Fruit fly (Drosophila melanogaster) whole organism, embryonic: Measurements from ENCODE around the gene mbc.

ENCODE experiments used
- Asciz ChIP-seq: fragments of 200-800 bp; sonication (Bioruptor generic); optimal IDR thresholded peaks from 2 replicates; lab custom pipeline; 2017; ENCODE audit warnings: missing biosample characterization, mild to moderate bottlenecking, missing genetic modification characterization, missing genetic modification reagents
- Atf3 ChIP-seq: fragments of 200-800 bp; sonication (Bioruptor generic); optimal IDR thresholded peaks from 3 replicates; lab custom pipeline; 2016; ENCODE audit warnings: missing biosample characterization, missing genetic modification characterization
- Bteb2 ChIP-seq: fragments of 200-800 bp; sonication (Bioruptor generic); optimal IDR thresholded peaks from 2 replicates; lab custom pipeline; 2016; ENCODE audit warnings: missing biosample characterization, missing genetic modification characterization
- CG11398 ChIP-seq: fragments of 200-800 bp; sonication (Bioruptor generic); optimal IDR thresholded peaks from 2 replicates; lab custom pipeline; 2016; ENCODE audit warnings: missing biosample characterization, missing genetic modification characterization
- CG11560 ChIP-seq: fragments of 200-800 bp; sonication (Bioruptor generic); IDR thresholded peaks from 3 replicates; pipeline ENCODE4 v1.3.6; 2022; ENCODE audit warnings: missing biosample characterization, missing genetic modification characterization
- CG14050 ChIP-seq: fragments of 200-800 bp; sonication (Bioruptor generic); IDR thresholded peaks from 3 replicates; pipeline ENCODE4 v1.3.6; 2022; ENCODE audit warnings: missing biosample characterization, missing genetic modification characterization
- CG14667 ChIP-seq: fragments of 200-800 bp; sonication (Bioruptor generic); IDR thresholded peaks from 2 replicates; pipeline ENCODE4 v1.3.6; 2022; ENCODE audit warnings: missing biosample characterization, missing genetic modification characterization
- CG18599 ChIP-seq: fragments of 200-800 bp; sonication (Bioruptor generic); optimal IDR thresholded peaks from 3 replicates; lab custom pipeline; 2017; ENCODE audit warnings: missing biosample characterization, missing genetic modification characterization, mild to moderate bottlenecking, moderate library complexity, missing genetic modification reagents
- CG18764 ChIP-seq: fragments of 200-800 bp; sonication (Bioruptor generic); optimal IDR thresholded peaks from 3 replicates; lab custom pipeline; 2016; ENCODE audit warnings: missing biosample characterization, missing genetic modification characterization
- CG2116 ChIP-seq: fragments of 200-800 bp; sonication (Bioruptor generic); optimal IDR thresholded peaks from 3 replicates; lab custom pipeline; 2018; ENCODE audit warnings: missing biosample characterization, mild to moderate bottlenecking, missing genetic modification characterization
- CG2120 ChIP-seq: fragments of 200-800 bp; sonication (Bioruptor generic); optimal IDR thresholded peaks from 3 replicates; lab custom pipeline; 2016; ENCODE audit warnings: missing biosample characterization, missing genetic modification characterization
- CG2875 ChIP-seq: fragments of 200-800 bp; sonication (Bioruptor generic); optimal IDR thresholded peaks from 2 replicates; lab custom pipeline; 2017; ENCODE audit warnings: missing biosample characterization, mild to moderate bottlenecking, missing genetic modification characterization, missing genetic modification reagents
- CG32532 ChIP-seq: fragments of 200-800 bp; sonication (Bioruptor generic); IDR thresholded peaks from 2 replicates; pipeline ENCODE4 v1.3.6; 2022; ENCODE audit warnings: missing biosample characterization, missing genetic modification characterization
- CG34376 ChIP-seq: fragments of 200-800 bp; sonication (Bioruptor generic); optimal IDR thresholded peaks from 2 replicates; lab custom pipeline; 2018; ENCODE audit warnings: missing biosample characterization, mild to moderate bottlenecking, missing genetic modification characterization
- CG3838 ChIP-seq: fragments of 200-800 bp; sonication (Bioruptor generic); optimal IDR thresholded peaks from 3 replicates; lab custom pipeline; 2016; ENCODE audit warnings: missing biosample characterization, missing genetic modification characterization
- CG4328 ChIP-seq: fragments of 200-800 bp; sonication (Bioruptor generic); optimal IDR thresholded peaks from 3 replicates; lab custom pipeline; 2017; ENCODE audit warnings: missing biosample characterization, missing genetic modification reagents, missing genetic modification characterization
- CG5245 ChIP-seq: fragments of 200-800 bp; sonication (Bioruptor generic); optimal IDR thresholded peaks from 3 replicates; lab custom pipeline; 2016; ENCODE audit warnings: missing biosample characterization, missing genetic modification characterization
- CG6175 ChIP-seq: fragments of 200-800 bp; sonication (Bioruptor generic); IDR thresholded peaks from 3 replicates; pipeline ENCODE4 v1.3.6; 2022; ENCODE audit warnings: missing biosample characterization, missing genetic modification characterization
- CG6254 ChIP-seq: fragments of 200-800 bp; sonication (Bioruptor generic); optimal IDR thresholded peaks from 3 replicates; lab custom pipeline; 2017; ENCODE audit warnings: mild to moderate bottlenecking, missing biosample characterization, missing genetic modification reagents, missing genetic modification characterization
- CG7839 ChIP-seq: fragments of 200-800 bp; sonication (Bioruptor generic); optimal IDR thresholded peaks from 3 replicates; lab custom pipeline; 2018; ENCODE audit warnings: missing biosample characterization, mild to moderate bottlenecking, missing genetic modification characterization, moderate library complexity
- CG9727 ChIP-seq: fragments of 200-800 bp; sonication (Bioruptor generic); optimal IDR thresholded peaks from 3 replicates; lab custom pipeline; 2017; ENCODE audit warnings: missing biosample characterization, mild to moderate bottlenecking, missing genetic modification characterization
- CHES-1-like ChIP-seq: fragments of 200-800 bp; sonication (Bioruptor generic); optimal IDR thresholded peaks from 2 replicates; lab custom pipeline; 2016; ENCODE audit warnings: missing biosample characterization, missing genetic modification characterization
- Camta ChIP-seq: fragments of 200-800 bp; sonication (Bioruptor generic); optimal IDR thresholded peaks from 2 replicates; lab custom pipeline; 2016; ENCODE audit warnings: missing biosample characterization, missing genetic modification characterization
- CkIIα-i1 ChIP-seq: fragments of 200-800 bp; sonication (Bioruptor generic); IDR thresholded peaks from 2 replicates; pipeline ENCODE4 v1.3.6; 2022; ENCODE audit warnings: missing biosample characterization, missing genetic modification characterization
- D ChIP-seq, 2 experiments: fragments of 200-800 bp in 1 of 2; fragments of >200 bp in 1 of 2; sonication (Bioruptor generic) in 1 of 2; optimal IDR thresholded peaks; 2 replicates in 1 of 2; 3 replicates in 1 of 2; lab custom pipeline; 2017; ENCODE audit warnings: mild to moderate bottlenecking in 1 of 2, missing biosample characterization in 1 of 2, missing genetic modification characterization in 1 of 2, missing genetic modification reagents in 1 of 2
- Dbx ChIP-seq: fragments of 200-800 bp; sonication (Bioruptor generic); IDR thresholded peaks from 3 replicates; pipeline ENCODE4 v1.3.6; 2022; ENCODE audit warnings: missing biosample characterization, missing genetic modification characterization
- Doc2 ChIP-seq: fragments of 200-800 bp; sonication (Bioruptor generic); IDR thresholded peaks from 2 replicates; pipeline ENCODE4 v1.3.6; 2022; ENCODE audit warnings: missing biosample characterization, missing genetic modification characterization
- Hmr ChIP-seq: fragments of 200-800 bp; sonication (Bioruptor generic); optimal IDR thresholded peaks from 3 replicates; lab custom pipeline; 2017; ENCODE audit warnings: mild to moderate bottlenecking, missing biosample characterization, missing genetic modification reagents, missing genetic modification characterization
- Hsf ChIP-seq: fragments of 200-800 bp; sonication (Bioruptor generic); optimal IDR thresholded peaks from 3 replicates; lab custom pipeline; 2016; ENCODE audit warnings: missing biosample characterization, missing genetic modification characterization
- Lpt ChIP-seq: fragments of >200 bp; optimal IDR thresholded peaks from 2 replicates; lab custom pipeline; 2018; ENCODE audit warnings: missing biosample characterization, missing genetic modification characterization
- Max ChIP-seq: fragments of 200-800 bp; sonication (Bioruptor generic); optimal IDR thresholded peaks from 2 replicates; lab custom pipeline; 2016; ENCODE audit warnings: missing biosample characterization, mild to moderate bottlenecking, missing genetic modification characterization
- Ssrp ChIP-seq: fragments of 200-800 bp; sonication (Bioruptor generic); optimal IDR thresholded peaks from 2 replicates; lab custom pipeline; 2018; ENCODE audit warnings: missing biosample characterization, mild to moderate bottlenecking, missing genetic modification characterization, moderate library complexity
- Usf ChIP-seq: fragments of 200-800 bp; sonication (Bioruptor generic); optimal IDR thresholded peaks from 2 replicates; lab custom pipeline; 2017; ENCODE audit warnings: missing genotype, missing biosample characterization, missing genetic modification characterization
- ase ChIP-seq: fragments of 200-800 bp; sonication (Bioruptor generic); IDR thresholded peaks from 3 replicates; pipeline ENCODE4 v1.3.6; 2022; ENCODE audit warnings: missing biosample characterization, missing genetic modification characterization
- bcd ChIP-seq: fragments of 200-800 bp; sonication (Bioruptor generic); optimal IDR thresholded peaks from 2 replicates; lab custom pipeline; 2017; ENCODE audit warnings: missing biosample characterization, mild to moderate bottlenecking, missing genetic modification characterization
- bowl ChIP-seq: fragments of 200-800 bp; sonication (Bioruptor generic); IDR thresholded peaks from 2 replicates; pipeline ENCODE4 v1.3.6; 2022; ENCODE audit warnings: missing biosample characterization, missing genetic modification characterization
- da ChIP-seq: fragments of 200-800 bp; sonication (Bioruptor generic); optimal IDR thresholded peaks from 2 replicates; lab custom pipeline; 2016; ENCODE audit warnings: missing biosample characterization, missing genetic modification characterization
- dpn ChIP-seq, 2 experiments: fragments of 200-800 bp; sonication (Bioruptor generic); optimal IDR thresholded peaks; 3 replicates each; lab custom pipeline; 2016; ENCODE audit warnings: missing biosample characterization in 2 of 2, missing genetic modification characterization in 2 of 2
- dysf ChIP-seq: fragments of 200-800 bp; sonication (Bioruptor generic); IDR thresholded peaks from 3 replicates; pipeline ENCODE4 v1.3.6; 2022; ENCODE audit warnings: missing biosample characterization, missing genetic modification characterization
- emc ChIP-seq: fragments of 200-800 bp; sonication (Bioruptor generic); optimal IDR thresholded peaks from 2 replicates; lab custom pipeline; 2016; ENCODE audit warnings: missing biosample characterization, missing genetic modification characterization
- gce ChIP-seq: fragments of 200-800 bp; sonication (Bioruptor generic); IDR thresholded peaks from 3 replicates; pipeline ENCODE4 v1.3.6; 2022; ENCODE audit warnings: missing biosample characterization, missing genetic modification characterization
- grn ChIP-seq: fragments of 200-800 bp; sonication (Bioruptor generic); optimal IDR thresholded peaks from 3 replicates; lab custom pipeline; 2017; ENCODE audit warnings: missing biosample characterization, missing genetic modification characterization
- lab ChIP-seq: fragments of 200-800 bp; sonication (Bioruptor generic); optimal IDR thresholded peaks from 3 replicates; lab custom pipeline; 2017; ENCODE audit warnings: missing biosample characterization, missing genetic modification characterization, mild to moderate bottlenecking, moderate library complexity, missing genetic modification reagents
- mam ChIP-seq: fragments of 200-800 bp; sonication (Bioruptor generic); optimal IDR thresholded peaks from 3 replicates; lab custom pipeline; 2016; ENCODE audit warnings: missing biosample characterization, missing genetic modification characterization
- nerfin-2 ChIP-seq: fragments of 200-800 bp; sonication (Bioruptor generic); IDR thresholded peaks from 2 replicates; pipeline ENCODE4 v1.3.6; 2022; ENCODE audit warnings: missing biosample characterization, missing genetic modification characterization; ENCODE audit not compliant: partially characterized antibody
- sens-2 ChIP-seq: fragments of 200-800 bp; sonication (Bioruptor generic); IDR thresholded peaks from 2 replicates; pipeline ENCODE4 v1.3.6; 2022; ENCODE audit warnings: missing biosample characterization, missing genetic modification characterization
- sob ChIP-seq: fragments of 200-800 bp; sonication (Bioruptor generic); IDR thresholded peaks from 2 replicates; pipeline ENCODE4 v1.3.6; 2022; ENCODE audit warnings: missing biosample characterization, missing genetic modification characterization
- toy ChIP-seq: fragments of 200-800 bp; sonication (Bioruptor generic); IDR thresholded peaks from 2 replicates; pipeline ENCODE4 v1.3.6; 2022; ENCODE audit warnings: missing biosample characterization, missing genetic modification characterization
- zf30C ChIP-seq: fragments of 200-800 bp; sonication (Bioruptor generic); optimal IDR thresholded peaks from 3 replicates; lab custom pipeline; 2018; ENCODE audit warnings: missing biosample characterization, mild to moderate bottlenecking, missing genetic modification characterization
- zfh1 ChIP-seq: fragments of 200-800 bp; sonication (Bioruptor generic); IDR thresholded peaks from 3 replicates; pipeline ENCODE4 v1.3.6; 2022; ENCODE audit warnings: missing biosample characterization, missing genetic modification characterization

mbc gene

dm6 chr3R:23757912-23758607, 23.5 kb upstream of the mbc start, which contains the start of the genes PTPMT1 and Hrd3 (continued):
- TF ChIP-seq Asciz (GFP tag; lab: Kevin White, UChicago) (peak; percentile 97), CG7839 (tag; lab: Kevin White, UChicago) (peak; percentile 99), CG32532 (GFP tag; lab: Robert Waterston, UW) (peak; percentile 96), CG18764 (GFP tag; lab: Kevin White, UChicago) (peak; percentile 96), Atf3 (GFP tag; lab: Kevin White, UChicago) (peak; percentile 96), grn (peak; percentile 83), CG5245 (GFP tag; lab: Kevin White, UChicago) (peak; percentile 97), emc (GFP tag; lab: Kevin White, UChicago) (peak; percentile 95), CG18599 (GFP tag; lab: Kevin White, UChicago) (peak; percentile 99), ase (GFP tag; lab: Robert Waterston, UW) (peak; percentile 88), bcd (GFP tag; lab: Kevin White, UChicago) (peak; percentile 99), CG2116 (GFP tag; lab: Kevin White, UChicago) (peak; percentile 90), sens-2 (GFP tag; lab: Robert Waterston, UW) (peak; percentile 90), Camta (GFP tag; lab: Kevin White, UChicago) (peak; percentile 97), Doc2 (GFP tag; lab: Robert Waterston, UW) (peak; percentile 90), D (optimal IDR thresholded peaks at IDR 0.05; lab: Kevin White, UChicago) (no peak), D (GFP tag; optimal IDR thresholded peaks at IDR 0.05; lab: Kevin White, UChicago) (peak; percentile 99), Ssrp (tag; lab: Kevin White, UChicago) (peak; percentile 99), gce (peak; percentile 87; the same call in 2 of the 3 replicates), CG6175 (peak; percentile 87), CG34376 (peak; percentile 99), CHES-1-like (GFP tag; lab: Kevin White, UChicago) (peak; percentile 97), bowl (GFP tag; lab: Robert Waterston, UW) (peak; percentile 75; the same call in 1 of the 2 replicates), Dbx (GFP tag; lab: Robert Waterston, UW) (peak; percentile 97), dysf (GFP tag; lab: Robert Waterston, UW) (peak; percentile 98), CG2120 (peak; percentile 99), Hsf (GFP tag; lab: Kevin White, UChicago) (peak; percentile 99), Hmr (GFP tag; lab: Kevin White, UChicago) (peak; percentile 99), zf30C (GFP tag; lab: Kevin White, UChicago) (peak; percentile 19), CG2875 (GFP tag; lab: Kevin White, UChicago) (peak; percentile 97), CG9727 (GFP tag; lab: Kevin White, UChicago) (peak; percentile 100), CG11398 (GFP tag; lab: Kevin White, UChicago) (peak; percentile 93), CkIIα-i1 (peak; percentile 61; the same call in 1 of the 2 replicates), nerfin-2 (no peak), sob (GFP tag; lab: Robert Waterston, UW) (peak; percentile 96), Usf (GFP tag; lab: Kevin White, UChicago) (peak; percentile 99), zfh1 (GFP tag; lab: Robert Waterston, UW) (peak; percentile 96), lab (GFP tag; lab: Kevin White, UChicago) (peak; percentile 98), Lpt (GFP tag; lab: Kevin White, UChicago) (no peak), CG14050 (GFP tag; lab: Robert Waterston, UW) (peak; percentile 93), CG3838 (GFP tag; lab: Kevin White, UChicago) (peak; percentile 97), toy (GFP tag; lab: Robert Waterston, UW) (peak; percentile 86), CG14667 (GFP tag; lab: Robert Waterston, UW) (peak; percentile 93), dpn (GFP tag; optimal IDR thresholded peaks at IDR 0.05; lab: Kevin White, UChicago) (peak; percentile 98 to 99), CG11560 (tag; lab: Robert Waterston, UW) (peak; percentile 91), CG4328 (peak; percentile 99), Max (peak; percentile 99), mam (peak; percentile 98), da (GFP tag; lab: Kevin White, UChicago) (peak; percentile 93), CG6254 (GFP tag; lab: Kevin White, UChicago) (peak; percentile 94), Bteb2 (GFP tag; lab: Kevin White, UChicago) (peak; percentile 98)
